Worm (Caenorhabditis elegans) whole organism, L1 larva: ENCODE measurements around the gene ceh-48.

Experiments used
- ama-1 ChIP-seq: fragments of 150-350 bp; optimal IDR thresholded peaks from 2 replicates; lab custom pipeline; 2014
- ceh-82 ChIP-seq, 3 experiments: fragments of 150-350 bp in 1 of 3; sonication (generic microtip) in 2 of 3; optimal IDR thresholded peaks; 2 replicates each; lab custom pipeline; 2014 to 2017; ENCODE audit warnings: missing biosample characterization in 3 of 3, missing genetic modification characterization in 3 of 3
- dpl-1 ChIP-seq, 3 experiments: fragments of 150-350 bp in 2 of 3; sonication (generic microtip) in 1 of 3; optimal IDR thresholded peaks; 2 replicates each; lab custom pipeline; 2014 to 2017; ENCODE audit warnings: missing biosample characterization in 3 of 3, missing genetic modification characterization in 3 of 3, missing genetic modification reagents in 3 of 3
- lin-14 ChIP-seq: fragments of 200-800 bp; sonication (Bioruptor generic); optimal IDR thresholded peaks from 2 replicates; lab custom pipeline; 2018; ENCODE audit warnings: mild to moderate bottlenecking, missing genetic modification characterization, moderate library complexity, missing compliant biosample characterization
- lir-3 ChIP-seq: sonication (generic microtip); optimal IDR thresholded peaks from 2 replicates; lab custom pipeline; 2016; ENCODE audit warnings: mild to moderate bottlenecking, missing genetic modification characterization, moderate library complexity, missing compliant biosample characterization; ENCODE audit not compliant: poor library complexity
- lsy-2 ChIP-seq, 2 experiments: fragments of 150-350 bp; optimal IDR thresholded peaks; 2 replicates each; lab custom pipeline; 2014; ENCODE audit warnings: missing biosample characterization in 2 of 2, missing genetic modification characterization in 2 of 2
- nhr-237 ChIP-seq: fragments of 150-350 bp; optimal IDR thresholded peaks from 2 replicates; lab custom pipeline; 2014; ENCODE audit warnings: missing biosample characterization, missing genetic modification characterization
- pag-3 ChIP-seq: sonication (generic microtip); optimal IDR thresholded peaks from 2 replicates; lab custom pipeline; 2017; ENCODE audit warnings: missing genetic modification characterization, mild to moderate bottlenecking, missing compliant biosample characterization, antibody characterized with exemption, borderline replicate concordance; ENCODE audit not compliant: insufficient read depth
- skn-1 ChIP-seq: fragments of 150-350 bp; optimal IDR thresholded peaks from 2 replicates; lab custom pipeline; 2014; ENCODE audit warnings: missing biosample characterization, missing genetic modification characterization
- snpc-4 ChIP-seq: fragments of 150-350 bp; optimal IDR thresholded peaks from 2 replicates; lab custom pipeline; 2014; ENCODE audit warnings: missing biosample characterization, missing genetic modification characterization

DNA sequence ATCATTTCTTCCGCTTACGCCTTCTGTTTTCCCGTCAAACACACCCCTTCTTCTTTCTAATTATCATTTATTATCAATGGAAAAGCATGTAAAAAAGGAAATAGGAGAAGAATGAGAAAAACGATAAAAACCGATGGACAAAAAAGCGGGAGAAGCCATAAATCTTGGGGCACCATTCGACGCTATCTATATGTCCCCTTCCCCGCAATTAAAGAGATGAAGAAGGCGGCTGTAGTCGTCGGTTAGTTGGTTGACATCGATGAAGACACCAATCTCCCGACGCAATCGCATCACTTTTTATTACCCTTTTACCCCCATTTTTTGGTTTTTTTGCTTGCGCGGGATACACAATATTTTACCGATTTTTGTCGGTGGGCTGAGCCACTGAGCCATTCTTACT lies 21.7 kb downstream of the ceh-48 start:
- TF ChIP-seq pag-3 (tag; lab: Kevin White, UChicago) (no peak), snpc-4 (tag; lab: Kevin White, UChicago) (no peak), lin-14 (no peak), lsy-2 (tag; optimal IDR thresholded peaks at IDR 0.05; lab: Kevin White, UChicago) (no peak), lir-3 (no peak), nhr-237 (tag; lab: Kevin White, UChicago) (no peak), ama-1 (lab: Kevin White, UChicago) (no peak), skn-1 (tag; lab: Kevin White, UChicago) (no peak), dpl-1 (GFP tag; optimal IDR thresholded peaks at IDR 0.05; lab: Kevin White, UChicago) (no peak), ceh-82 (tag; optimal IDR thresholded peaks at IDR 0.05; lab: Kevin White, UChicago) (no peak)
